Worm (Caenorhabditis elegans): ENCODE data around the gene emb-1.

Gene emb-1

DNA sequence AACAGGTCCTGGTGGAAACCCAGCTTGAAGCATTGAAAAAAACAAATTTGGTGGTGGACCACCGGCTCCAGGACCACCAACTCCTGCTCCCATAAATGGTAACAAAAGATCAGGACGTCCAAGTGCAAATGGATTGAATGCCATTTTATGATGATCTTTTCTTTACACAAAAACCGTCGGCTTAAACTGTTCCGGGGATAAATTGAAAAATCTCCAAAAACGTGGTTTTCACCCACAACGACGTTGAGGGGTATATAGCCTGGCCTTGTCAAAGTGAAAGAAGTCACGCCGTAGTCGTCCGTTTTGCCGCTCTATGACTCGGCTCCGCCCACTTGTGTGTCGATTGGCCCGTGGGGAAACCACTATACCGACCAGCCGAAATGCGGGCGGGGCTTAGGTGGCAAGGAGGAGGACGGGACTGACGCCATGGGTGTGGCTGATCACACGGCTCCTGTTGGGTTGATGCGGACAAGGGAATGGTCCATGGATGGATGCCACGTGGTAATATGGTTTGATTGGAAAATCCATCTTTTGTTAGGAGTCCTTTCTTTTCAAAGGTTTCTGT, 37.1 kb upstream of the emb-1 start, which contains the start of gene tbx-2:
Gene tbx-2, minus strand, starts transcription at position 264 of the 565 bp plus-strand sequence.
- TF ChIP-seq ceh-44 (GFP tag; IDR thresholded peaks at IDR 0.05) (no peak), unc-62 (GFP tag; optimal IDR thresholded peaks at IDR 0.05 in 1 of 2) (peak in 1 of 2 experiments; percentile 78), unc-62 (tag; optimal IDR thresholded peaks at IDR 0.05) (no peak), egl-43 (GFP tag; IDR thresholded peaks at IDR 0.05) (0 out of 2 replicates have a peak, but pooled peaks have one; percentile 34), aha-1 (tag) (peak; percentile 78), set-16 (GFP tag; IDR thresholded peaks at IDR 0.05) (peak; percentile 58), hlh-30 (tag; optimal IDR thresholded peaks at IDR 0.05; ENCODE audit: insufficient read depth) (peak; percentile 54), ceh-62 (tag; optimal IDR thresholded peaks at IDR 0.05) (no peak), mxl-2 (GFP tag; conservative IDR thresholded peaks at IDR 0.05) (no peak), jun-1 (tag; optimal IDR thresholded peaks at IDR 0.05) (no peak), hmg-1.1 (GFP tag; IDR thresholded peaks at IDR 0.05) (peak; percentile 29; the same call in 1 of the 2 replicates), D1046.2 (GFP tag; IDR thresholded peaks at IDR 0.05) (no peak), hlh-11 (tag; optimal IDR thresholded peaks at IDR 0.05) (peak; percentile 44), vab-7 (GFP tag; IDR thresholded peaks at IDR 0.05) (no peak), duxl-1 (tag; optimal IDR thresholded peaks at IDR 0.05; ENCODE audit: poor library complexity) (peak; percentile 3), F44E2.7 (GFP tag; IDR thresholded peaks at IDR 0.05) (no peak), saeg-2 (GFP tag; IDR thresholded peaks at IDR 0.05) (no peak), rbr-2 (tag; optimal IDR thresholded peaks at IDR 0.05) (no peak), mep-1 (tag; optimal IDR thresholded peaks at IDR 0.05) (no peak), mes-2 (tag; optimal IDR thresholded peaks at IDR 0.05; ENCODE audit: poor library complexity, severe bottlenecking) (peak; percentile 31), zag-1 (tag; optimal IDR thresholded peaks at IDR 0.05) (no peak), hif-1 (tag; optimal IDR thresholded peaks at IDR 0.05) (no peak), nhr-10 (tag; optimal IDR thresholded peaks at IDR 0.05) (no peak), mdl-1 (tag; optimal IDR thresholded peaks at IDR 0.05) (peak in 1 of 2 experiments; percentile 13), Y105C5A.15 (GFP tag; IDR thresholded peaks at IDR 0.05) (no peak), lsy-2 (tag; optimal IDR thresholded peaks at IDR 0.05) (peak in 1 of 2 experiments; percentile 41), mxl-3 (GFP tag; optimal IDR thresholded peaks at IDR 0.05) (peak; percentile 61), nhr-76 (tag; optimal IDR thresholded peaks at IDR 0.05) (no peak), nhr-41 (GFP tag; IDR thresholded peaks at IDR 0.05) (no peak)

DNA sequence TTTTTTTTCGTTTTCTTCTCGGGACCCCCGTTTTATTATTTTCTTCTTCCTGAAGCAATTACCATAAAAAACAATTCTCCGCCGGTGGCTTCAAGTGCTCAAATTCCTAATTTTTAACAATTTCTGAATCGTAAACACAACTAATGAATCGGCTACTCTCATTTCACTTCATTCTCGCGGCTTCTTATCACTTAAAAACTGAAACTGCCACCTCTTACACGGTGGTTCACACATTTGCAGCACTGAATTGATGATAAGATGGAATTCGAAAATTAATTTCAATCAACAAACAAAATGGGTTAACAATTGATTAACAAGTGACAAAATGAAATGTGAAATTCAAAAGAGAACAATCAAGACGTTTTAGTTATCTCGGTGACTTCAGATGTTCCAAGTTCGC, 36.1 kb upstream of the emb-1 start:
- TF ChIP-seq F37D6.2 (tag; optimal IDR thresholded peaks at IDR 0.05) = no peak
- TF ChIP-seq madf-9 (GFP tag; conservative IDR thresholded peaks at IDR 0.05) = no peak
- no peak for TF ChIP-seq duxl-1 (tag; optimal IDR thresholded peaks at IDR 0.05; ENCODE audit: poor library complexity)
- no peak for TF ChIP-seq Y75B8A.6 (GFP tag; IDR thresholded peaks at IDR 0.05)
- peak in 1 of 2 experiments; percentile 10 for TF ChIP-seq lsy-2 (tag; optimal IDR thresholded peaks at IDR 0.05)
- TF ChIP-seq lin-15B (tag; optimal IDR thresholded peaks at IDR 0.05) = no peak
- TF ChIP-seq pqm-1 (tag; optimal IDR thresholded peaks at IDR 0.05) = peak; percentile 93
- no peak for TF ChIP-seq lin-38 (GFP tag; IDR thresholded peaks at IDR 0.05)
- TF ChIP-seq ztf-7 (tag; optimal IDR thresholded peaks at IDR 0.05) = no peak
- no peak for TF ChIP-seq F10B5.3 (tag; optimal IDR thresholded peaks at IDR 0.05)
- no peak for TF ChIP-seq nhr-11 (tag; optimal IDR thresholded peaks at IDR 0.05)
- no peak for TF ChIP-seq R02D3.7 (tag; optimal IDR thresholded peaks at IDR 0.05)
- TF ChIP-seq nhr-41 (GFP tag; IDR thresholded peaks at IDR 0.05) = no peak
- no peak for TF ChIP-seq hlh-30 (tag; optimal IDR thresholded peaks at IDR 0.05; ENCODE audit: insufficient read depth)
- no peak for TF ChIP-seq jun-1 (tag; optimal IDR thresholded peaks at IDR 0.05)
- TF ChIP-seq lir-3 (tag; optimal IDR thresholded peaks at IDR 0.05) = no peak
- TF ChIP-seq daf-19 (GFP tag; conservative IDR thresholded peaks at IDR 0.05) = no peak
- no peak for TF ChIP-seq nhr-25 (tag; optimal IDR thresholded peaks at IDR 0.05; ENCODE audit: borderline replicate concordance, insufficient read depth)
- no peak for TF ChIP-seq nhr-10 (tag; optimal IDR thresholded peaks at IDR 0.05)
- TF ChIP-seq daf-8 (GFP tag; IDR thresholded peaks at IDR 0.05) = no peak
- no peak for TF ChIP-seq mdt-29 (GFP tag; IDR thresholded peaks at IDR 0.05)
- no peak for TF ChIP-seq spr-3 (GFP tag; optimal IDR thresholded peaks at IDR 0.05)
- no peak for TF ChIP-seq mxl-2 (GFP tag; conservative IDR thresholded peaks at IDR 0.05)
- TF ChIP-seq lin-1 (GFP tag; IDR thresholded peaks at IDR 0.05) = no peak
- TF ChIP-seq mes-2 (tag; optimal IDR thresholded peaks at IDR 0.05; ENCODE audit: poor library complexity, severe bottlenecking) = no peak
- TF ChIP-seq ceh-20 (GFP tag; IDR thresholded peaks at IDR 0.05) = no peak
- TF ChIP-seq nhr-102 (tag; optimal IDR thresholded peaks at IDR 0.05) = no peak
- no peak for TF ChIP-seq rbr-2 (tag; optimal IDR thresholded peaks at IDR 0.05)
- TF ChIP-seq hlh-11 (tag; optimal IDR thresholded peaks at IDR 0.05) = peak; percentile 38

Measured in whole organism, L4 larva.